Worm (Caenorhabditis elegans) whole organism, L4 larva: ENCODE data around the gene unc-116.

Experiments used
- D1046.2 ChIP-seq: fragments of 200-800 bp; sonication (Bioruptor generic); IDR thresholded peaks from 2 replicates; pipeline ENCODE4 v1.3.6; 2022; ENCODE audit warnings: missing genetic modification characterization, missing compliant biosample characterization
- F10B5.3 ChIP-seq: sonication (generic microtip); optimal IDR thresholded peaks from 2 replicates; lab custom pipeline; 2016; ENCODE audit warnings: mild to moderate bottlenecking, missing genetic modification characterization, missing compliant biosample characterization
- F49E8.2 ChIP-seq: sonication (generic microtip); optimal IDR thresholded peaks from 2 replicates; lab custom pipeline; 2016; ENCODE audit warnings: missing compliant biosample characterization, mild to moderate bottlenecking, missing genetic modification characterization, borderline replicate concordance
- R02D3.7 ChIP-seq: fragments of 150-350 bp; sonication (generic microtip); optimal IDR thresholded peaks from 3 replicates; lab custom pipeline; 2014; ENCODE audit warnings: missing biosample characterization, missing genetic modification characterization
- T20F7.1 ChIP-seq: fragments of 200-800 bp; sonication (Bioruptor generic); optimal IDR thresholded peaks from 2 replicates; lab custom pipeline; 2018; ENCODE audit warnings: mild to moderate bottlenecking, missing genetic modification characterization, missing compliant biosample characterization
- ZK337.2 ChIP-seq: fragments of 200-800 bp; sonication (Bioruptor generic); IDR thresholded peaks from 2 replicates; pipeline ENCODE4 v1.3.6; 2022; ENCODE audit warnings: missing genetic modification reagents, missing genetic modification characterization, missing compliant biosample characterization
- ZK546.5 ChIP-seq, 2 experiments: sonication (generic microtip); optimal IDR thresholded peaks; 2 replicates each; lab custom pipeline; 2017; ENCODE audit warnings: missing biosample characterization in 2 of 2, missing genetic modification characterization in 2 of 2
- aha-1 ChIP-seq: fragments of 150-350 bp; peaks from one replicate; lab custom pipeline; 2014; ENCODE audit warnings: missing biosample characterization, missing genetic modification characterization
- ama-1 ChIP-seq: fragments of 150-350 bp; optimal IDR thresholded peaks from 2 replicates; lab custom pipeline; 2014; ENCODE audit warnings: inconsistent platforms, mixed read lengths
- arid-1 ChIP-seq: fragments of 200-800 bp; sonication (Bioruptor generic); conservative IDR thresholded peaks from 2 replicates; pipeline ENCODE4 v1.3.6; 2022; ENCODE audit warnings: missing genetic modification reagents, missing genetic modification characterization, missing compliant biosample characterization
- attf-4 ChIP-seq: sonication (generic microtip); optimal IDR thresholded peaks from 3 replicates; lab custom pipeline; 2017; ENCODE audit warnings: missing biosample characterization, missing genetic modification characterization
- ceh-62 ChIP-seq: sonication (generic microtip); optimal IDR thresholded peaks from 2 replicates; lab custom pipeline; 2017; ENCODE audit warnings: missing biosample characterization, missing genetic modification characterization
- ceh-82 ChIP-seq: sonication (generic microtip); optimal IDR thresholded peaks from 2 replicates; lab custom pipeline; 2017; ENCODE audit warnings: missing biosample characterization, missing genetic modification characterization
- ctbp-1 ChIP-seq: fragments of 200-800 bp; sonication (Bioruptor generic); IDR thresholded peaks from 2 replicates; pipeline ENCODE4 v1.3.6; 2022; ENCODE audit warnings: missing genetic modification reagents, missing genetic modification characterization, missing compliant biosample characterization
- daf-12 ChIP-seq: fragments of 150-350 bp; optimal IDR thresholded peaks from 2 replicates; lab custom pipeline; 2014; ENCODE audit warnings: missing biosample characterization, missing genetic modification reagents, missing genetic modification characterization
- daf-16 ChIP-seq, 3 experiments: sonication (generic microtip); optimal IDR thresholded peaks; 2 replicates each; lab custom pipeline; 2016 to 2017; ENCODE audit warnings: missing genetic modification characterization in 3 of 3, missing genetic modification reagents in 3 of 3, mild to moderate bottlenecking in 2 of 3, missing compliant biosample characterization in 2 of 3, missing biosample characterization in 1 of 3, moderate library complexity in 1 of 3
- daf-8 ChIP-seq: fragments of 200-800 bp; sonication (Bioruptor generic); IDR thresholded peaks from 2 replicates; pipeline ENCODE4 v1.3.6; 2022; ENCODE audit warnings: missing genetic modification characterization, missing compliant biosample characterization
- dpl-1 ChIP-seq: fragments of 150-350 bp; optimal IDR thresholded peaks from 2 replicates; lab custom pipeline; 2014; ENCODE audit warnings: missing biosample characterization, missing genetic modification reagents, missing genetic modification characterization
- egl-43 ChIP-seq: fragments of 200-800 bp; sonication (Bioruptor generic); IDR thresholded peaks from 2 replicates; pipeline ENCODE4 v1.3.6; 2022; ENCODE audit warnings: missing genetic modification reagents, missing genetic modification characterization, missing compliant biosample characterization
- gei-8 ChIP-seq: fragments of 200-800 bp; sonication (Bioruptor generic); optimal IDR thresholded peaks from 2 replicates; lab custom pipeline; 2018; ENCODE audit warnings: mild to moderate bottlenecking, missing genetic modification characterization, missing compliant biosample characterization
- hlh-11 ChIP-seq: fragments of 200-800 bp; sonication (Bioruptor generic); optimal IDR thresholded peaks from 2 replicates; lab custom pipeline; 2018; ENCODE audit warnings: mild to moderate bottlenecking, missing genetic modification characterization, missing compliant biosample characterization
- lim-7 ChIP-seq: fragments of 200-800 bp; sonication (Bioruptor generic); IDR thresholded peaks from 2 replicates; pipeline ENCODE4 v1.3.6; 2022; ENCODE audit warnings: missing genetic modification characterization, missing compliant biosample characterization
- lin-1 ChIP-seq: fragments of 200-800 bp; sonication (Bioruptor generic); IDR thresholded peaks from 2 replicates; pipeline ENCODE4 v1.3.6; 2022; ENCODE audit warnings: missing genetic modification reagents, missing genetic modification characterization, missing compliant biosample characterization
- lin-29 ChIP-seq: fragments of 200-800 bp; sonication (Bioruptor generic); IDR thresholded peaks from 2 replicates; pipeline ENCODE4 v1.3.6; 2022; ENCODE audit warnings: missing genetic modification reagents, missing genetic modification characterization, missing compliant biosample characterization
- lsy-2 ChIP-seq, 2 experiments: fragments of 150-350 bp in 1 of 2; sonication (generic microtip) in 1 of 2; optimal IDR thresholded peaks; 2 replicates each; lab custom pipeline; 2014 to 2017; ENCODE audit warnings: missing biosample characterization in 2 of 2, missing genetic modification characterization in 2 of 2
- mep-1 ChIP-seq: fragments of 150-350 bp; sonication (generic microtip); optimal IDR thresholded peaks from 3 replicates; lab custom pipeline; 2014; ENCODE audit warnings: missing biosample characterization, missing genetic modification characterization
- mes-2 ChIP-seq: sonication (generic microtip); optimal IDR thresholded peaks from 2 replicates; lab custom pipeline; 2016; ENCODE audit warnings: missing genotype, mild to moderate bottlenecking, missing genetic modification characterization, missing compliant biosample characterization; ENCODE audit not compliant: poor library complexity, severe bottlenecking
- mxl-2 ChIP-seq: fragments of 200-800 bp; sonication (Bioruptor generic); conservative IDR thresholded peaks from 2 replicates; pipeline ENCODE4 v1.3.6; 2022; ENCODE audit warnings: missing genetic modification reagents, missing genetic modification characterization, missing compliant biosample characterization
- nhr-10 ChIP-seq: fragments of 150-350 bp; optimal IDR thresholded peaks from 2 replicates; lab custom pipeline; 2014; ENCODE audit warnings: missing biosample characterization, missing genetic modification characterization
- nhr-11 ChIP-seq: fragments of 150-350 bp; optimal IDR thresholded peaks from 2 replicates; lab custom pipeline; 2014; ENCODE audit warnings: missing biosample characterization, missing genetic modification characterization
- nhr-6 ChIP-seq: fragments of 150-350 bp; optimal IDR thresholded peaks from 2 replicates; lab custom pipeline; 2014; ENCODE audit warnings: missing biosample characterization, missing genetic modification characterization
- pqm-1 ChIP-seq: sonication (generic microtip); optimal IDR thresholded peaks from 2 replicates; lab custom pipeline; 2017; ENCODE audit warnings: missing biosample characterization, missing genetic modification characterization
- rbr-2 ChIP-seq: sonication (generic microtip); optimal IDR thresholded peaks from 2 replicates; lab custom pipeline; 2016; ENCODE audit warnings: missing genotype, missing genetic modification characterization, missing compliant biosample characterization
- saeg-2 ChIP-seq: fragments of 200-800 bp; sonication (Bioruptor generic); IDR thresholded peaks from 2 replicates; pipeline ENCODE4 v1.3.6; 2022; ENCODE audit warnings: missing genetic modification reagents, missing genetic modification characterization, missing compliant biosample characterization
- set-16 ChIP-seq: fragments of 200-800 bp; sonication (Bioruptor generic); IDR thresholded peaks from 2 replicates; pipeline ENCODE4 v1.3.6; 2022; ENCODE audit warnings: missing genetic modification reagents, missing genetic modification characterization, missing compliant biosample characterization
- snpc-1.2 ChIP-seq: fragments of 200-800 bp; sonication (Bioruptor generic); IDR thresholded peaks from 2 replicates; pipeline ENCODE4 v1.3.6; 2022; ENCODE audit warnings: missing genetic modification reagents, missing genetic modification characterization, missing compliant biosample characterization
- snpc-4 ChIP-seq: fragments of 150-350 bp; optimal IDR thresholded peaks from 2 replicates; lab custom pipeline; 2014; ENCODE audit warnings: missing biosample characterization, missing genetic modification characterization
- tra-1 ChIP-seq: fragments of 200-800 bp; sonication (Bioruptor generic); IDR thresholded peaks from 2 replicates; pipeline ENCODE4 v1.3.6; 2022; ENCODE audit warnings: missing genetic modification reagents, missing genetic modification characterization, missing compliant biosample characterization
- unc-39 ChIP-seq: sonication (generic microtip); optimal IDR thresholded peaks from 2 replicates; lab custom pipeline; 2017; ENCODE audit warnings: missing biosample characterization, missing genetic modification characterization
- unc-62 ChIP-seq, 3 experiments: fragments of 150-350 bp in 1 of 3; sonication (generic microtip); optimal IDR thresholded peaks in 2 of 3; peaks in 1 of 3; 1 replicate in 1 of 3; 2 replicates in 2 of 3; lab custom pipeline; 2014 to 2017; ENCODE audit warnings: missing biosample characterization in 3 of 3, missing genetic modification characterization in 3 of 3, missing genetic modification reagents in 3 of 3, missing genotype in 1 of 3

Gene unc-116

ce11 chrIII:8319100-8319499, 35.9 kb downstream of the unc-116 start, which contains the start of gene F10E9.11 (continued):
- TF ChIP-seq daf-16 (GFP tag; optimal IDR thresholded peaks at IDR 0.05; lab: Kevin White, UChicago) = no peak
- no peak for TF ChIP-seq daf-16 (tag; optimal IDR thresholded peaks at IDR 0.05; lab: Kevin White, UChicago)
- TF ChIP-seq nhr-6 (tag; lab: Kevin White, UChicago) = peak; percentile 65
- peak; percentile 46 for TF ChIP-seq rbr-2 (tag; lab: Kevin White, UChicago)
- no peak for TF ChIP-seq daf-8 (GFP tag; lab: Robert Waterston, UW)
- TF ChIP-seq F10B5.3 (tag; lab: Kevin White, UChicago) = no peak
- TF ChIP-seq arid-1 (GFP tag; lab: Robert Waterston, UW) = peak; percentile 73; the same call in 1 of the 2 replicates
- TF ChIP-seq F49E8.2 (tag; lab: Kevin White, UChicago) = peak; percentile 22
- no peak for TF ChIP-seq R02D3.7 (tag; lab: Kevin White, UChicago)
- 0 out of 2 replicates have a peak, but pooled peaks have one; percentile 53 for TF ChIP-seq snpc-1.2 (GFP tag; lab: Robert Waterston, UW)
- TF ChIP-seq aha-1 (tag; lab: Kevin White, UChicago) = peak; percentile 87
- TF ChIP-seq set-16 = no peak
- peak; percentile 96 for TF ChIP-seq dpl-1 (GFP tag; lab: Kevin White, UChicago)
- no peak for TF ChIP-seq nhr-10 (tag; lab: Kevin White, UChicago)
- TF ChIP-seq lim-7 = no peak
- no peak for TF ChIP-seq mxl-2
- no peak for TF ChIP-seq lin-29 (GFP tag; lab: Robert Waterston, UW)
- TF ChIP-seq ctbp-1 (GFP tag; lab: Robert Waterston, UW) = no peak
- no peak for TF ChIP-seq egl-43

ce11 chrIII:8318488-8318887, 36.5 kb downstream of the unc-116 start, which contains the start of gene sas-4:
Gene sas-4 (minus strand): TSS chrIII:8318588.
- TF ChIP-seq ZK546.5 (tag; optimal IDR thresholded peaks at IDR 0.05; lab: Kevin White, UChicago) (no peak), pqm-1 (tag; lab: Kevin White, UChicago) (no peak)
- TF ChIP-seq, all 104 proteins: peak for 0

- TF ChIP-seq mep-1 (tag; lab: Kevin White, UChicago) = peak; percentile 2
- no peak for TF ChIP-seq attf-4 (tag; lab: Kevin White, UChicago)
- TF ChIP-seq, all 104 proteins: peak for 1
Observed at ce11 chrIII:8312393-8312792, 42.6 kb downstream of the unc-116 start, which contains the start of gene F10E9.2. Gene F10E9.2 (plus strand): TSS chrIII:8312693.

- TF ChIP-seq lin-1 (GFP tag; lab: Robert Waterston, UW) (no peak), nhr-11 (tag; lab: Kevin White, UChicago) (no peak), daf-16 (GFP tag; optimal IDR thresholded peaks at IDR 0.05; lab: Kevin White, UChicago) (no peak), daf-16 (tag; optimal IDR thresholded peaks at IDR 0.05; lab: Kevin White, UChicago) (peak; percentile 12), unc-62 (GFP tag; optimal IDR thresholded peaks at IDR 0.05 in 1 of 2; lab: Kevin White, UChicago) (peak in 1 of 2 experiments; percentile 93), unc-62 (tag; optimal IDR thresholded peaks at IDR 0.05; lab: Kevin White, UChicago) (no peak), unc-39 (tag; lab: Kevin White, UChicago) (no peak), mep-1 (tag; lab: Kevin White, UChicago) (no peak), ZK337.2 (GFP tag; lab: Robert Waterston, UW) (no peak), dpl-1 (GFP tag; lab: Kevin White, UChicago) (peak; percentile 38), lsy-2 (tag; optimal IDR thresholded peaks at IDR 0.05; lab: Kevin White, UChicago) (peak in 1 of 2 experiments; percentile 96), D1046.2 (no peak), mes-2 (tag; lab: Kevin White, UChicago) (peak; percentile 72), ceh-62 (tag; lab: Kevin White, UChicago) (no peak), F49E8.2 (tag; lab: Kevin White, UChicago) (no peak), saeg-2 (no peak), snpc-4 (tag; lab: Kevin White, UChicago) (no peak), daf-12 (tag; lab: Kevin White, UChicago) (no peak), pqm-1 (tag; lab: Kevin White, UChicago) (no peak), gei-8 (GFP tag; lab: Kevin White, UChicago) (no peak), T20F7.1 (GFP tag; lab: Kevin White, UChicago) (peak; percentile 13), ceh-82 (tag; lab: Kevin White, UChicago) (no peak), tra-1 (GFP tag; lab: Robert Waterston, UW) (no peak), ama-1 (peak; percentile 32), hlh-11 (tag; lab: Kevin White, UChicago) (no peak), aha-1 (tag; lab: Kevin White, UChicago) (peak; percentile 68)
Observed at ce11 chrIII:8310239-8311057, 44.5 kb downstream of the unc-116 start, which contains the start of gene F10E9.3. Gene F10E9.3 (plus strand): TSS chrIII:8311007.
